Worm (Caenorhabditis elegans) whole organism, late embryonic: ENCODE results near the gene com-1.

Source experiments
- ama-1 ChIP-seq: fragments of 150-350 bp; optimal IDR thresholded peaks from 2 replicates; lab custom pipeline; 2014
- mec-3 ChIP-seq: sonication (generic microtip); optimal IDR thresholded peaks from 2 replicates; lab custom pipeline; 2016; ENCODE audit warnings: borderline replicate concordance, missing genetic modification characterization, missing compliant biosample characterization
- nhr-11 ChIP-seq: fragments of 150-350 bp; optimal IDR thresholded peaks from 2 replicates; lab custom pipeline; 2014; ENCODE audit warnings: missing biosample characterization, missing genetic modification characterization
- sdc-2 ChIP-seq: sonication (generic microtip); optimal IDR thresholded peaks from 2 replicates; lab custom pipeline; 2016; ENCODE audit warnings: missing genotype, missing genetic modification characterization, missing compliant biosample characterization
- sox-4 ChIP-seq: sonication (generic microtip); optimal IDR thresholded peaks from 2 replicates; lab custom pipeline; 2017; ENCODE audit warnings: mild to moderate bottlenecking, missing genetic modification characterization, inconsistent platforms, missing compliant biosample characterization

DNA sequence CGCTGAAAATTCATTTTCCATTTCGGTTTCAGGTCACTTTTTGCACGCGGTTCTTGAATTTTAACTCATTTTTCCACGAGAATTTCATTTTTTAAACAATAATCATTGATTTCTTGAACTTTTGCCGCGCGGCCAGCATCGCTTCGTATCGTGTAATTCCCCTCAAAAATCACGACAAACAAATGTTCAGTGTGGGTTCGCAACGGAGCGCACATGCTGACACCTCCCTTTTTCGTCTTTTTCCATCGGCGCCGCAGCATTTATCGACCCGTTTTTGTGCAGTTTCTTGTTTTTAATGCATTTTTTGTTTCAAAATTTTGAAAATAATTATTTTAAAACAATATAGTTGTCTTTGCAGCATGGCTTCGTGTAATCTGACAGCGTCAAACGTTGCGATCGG lies 34.7 kb downstream of the com-1 start, which contains the start of gene M142.5:
- TF ChIP-seq sdc-2 (tag; lab: Kevin White, UChicago), result no peak
- no peak for TF ChIP-seq nhr-11 (tag; lab: Kevin White, UChicago)
- no peak for TF ChIP-seq ama-1
- no peak for TF ChIP-seq sox-4 (tag; lab: Kevin White, UChicago)
- no peak for TF ChIP-seq mec-3 (tag; lab: Kevin White, UChicago)
